Worm (Caenorhabditis elegans) whole organism, L1 larva: ENCODE measurements around the gene srg-29.

Experiments
- C16A3.4 ChIP-seq: fragments of 150-350 bp; optimal IDR thresholded peaks from 2 replicates; lab custom pipeline; 2014; ENCODE audit warnings: missing biosample characterization, missing genetic modification characterization
- C34B4.2 ChIP-seq: sonication (generic microtip); optimal IDR thresholded peaks from 2 replicates; lab custom pipeline; 2017; ENCODE audit warnings: mild to moderate bottlenecking, missing genetic modification characterization, missing compliant biosample characterization
- aha-1 ChIP-seq: fragments of 150-350 bp; optimal IDR thresholded peaks from 2 replicates; lab custom pipeline; 2014; ENCODE audit warnings: missing biosample characterization, missing genetic modification characterization
- alr-1 ChIP-seq: fragments of 200-800 bp; sonication (Bioruptor generic); optimal IDR thresholded peaks from 2 replicates; lab custom pipeline; 2018; ENCODE audit warnings: borderline replicate concordance, mild to moderate bottlenecking, missing genetic modification characterization, missing compliant biosample characterization
- ceh-8 ChIP-seq: fragments of 200-800 bp; sonication (Bioruptor generic); optimal IDR thresholded peaks from 2 replicates; lab custom pipeline; 2018; ENCODE audit warnings: mild to moderate bottlenecking, missing genetic modification characterization, moderate library complexity, missing compliant biosample characterization
- ceh-82 ChIP-seq, 3 experiments: fragments of 150-350 bp in 1 of 3; sonication (generic microtip) in 2 of 3; optimal IDR thresholded peaks; 2 replicates each; lab custom pipeline; 2014 to 2017; ENCODE audit warnings: missing biosample characterization in 3 of 3, missing genetic modification characterization in 3 of 3
- dsc-1 ChIP-seq: sonication (generic microtip); optimal IDR thresholded peaks from 2 replicates; lab custom pipeline; 2016; ENCODE audit warnings: mild to moderate bottlenecking, missing genetic modification characterization, missing compliant biosample characterization
- efl-3 ChIP-seq: fragments of 200-800 bp; sonication (Bioruptor generic); optimal IDR thresholded peaks from 2 replicates; lab custom pipeline; 2018; ENCODE audit warnings: mild to moderate bottlenecking, missing genetic modification characterization, missing compliant biosample characterization
- elt-2 ChIP-seq: sonication (generic microtip); optimal IDR thresholded peaks from 2 replicates; lab custom pipeline; 2016; ENCODE audit warnings: missing genetic modification characterization, mild to moderate bottlenecking, inconsistent platforms, missing compliant biosample characterization, missing genetic modification reagents
- ets-5 ChIP-seq: fragments of 200-800 bp; sonication (Bioruptor generic); IDR thresholded peaks from 2 replicates; pipeline ENCODE4 v1.3.6; 2022; ENCODE audit warnings: missing genetic modification characterization, missing compliant biosample characterization
- fkh-10 ChIP-seq: sonication (generic microtip); optimal IDR thresholded peaks from 2 replicates; lab custom pipeline; 2017; ENCODE audit warnings: missing biosample characterization, missing genetic modification reagents, missing genetic modification characterization
- fkh-8 ChIP-seq: sonication (generic microtip); optimal IDR thresholded peaks from 2 replicates; lab custom pipeline; 2016; ENCODE audit warnings: mild to moderate bottlenecking, missing genetic modification characterization, missing compliant biosample characterization
- hpl-2 ChIP-seq: fragments of 150-350 bp; optimal IDR thresholded peaks from 2 replicates; lab custom pipeline; 2014; ENCODE audit warnings: missing biosample characterization, missing genetic modification reagents, missing genetic modification characterization
- irx-1 ChIP-seq: sonication (generic microtip); optimal IDR thresholded peaks from 2 replicates; lab custom pipeline; 2016; ENCODE audit warnings: missing genetic modification characterization, missing compliant biosample characterization
- isw-1 ChIP-seq: fragments of 200-800 bp; sonication (Bioruptor generic); IDR thresholded peaks from 2 replicates; pipeline ENCODE4 v1.3.6; 2022; ENCODE audit warnings: missing genetic modification characterization, missing compliant biosample characterization
- lin-13 ChIP-seq: fragments of 150-350 bp; optimal IDR thresholded peaks from 2 replicates; lab custom pipeline; 2014; ENCODE audit warnings: missing biosample characterization, missing genetic modification reagents, missing genetic modification characterization
- lsy-2 ChIP-seq, 2 experiments: fragments of 150-350 bp; optimal IDR thresholded peaks; 2 replicates each; lab custom pipeline; 2014; ENCODE audit warnings: missing biosample characterization in 2 of 2, missing genetic modification characterization in 2 of 2
- mep-1 ChIP-seq: fragments of 150-350 bp; optimal IDR thresholded peaks from 2 replicates; lab custom pipeline; 2014; ENCODE audit warnings: missing biosample characterization, missing genetic modification characterization
- nhr-11 ChIP-seq: fragments of 150-350 bp; optimal IDR thresholded peaks from 2 replicates; lab custom pipeline; 2014; ENCODE audit warnings: missing biosample characterization, missing genetic modification characterization
- nhr-12 ChIP-seq: sonication (generic microtip); optimal IDR thresholded peaks from 2 replicates; lab custom pipeline; 2017; ENCODE audit warnings: missing biosample characterization, missing genetic modification characterization
- nhr-19 ChIP-seq: fragments of 200-800 bp; sonication (Bioruptor generic); conservative IDR thresholded peaks from 2 replicates; pipeline ENCODE4 v1.3.6; 2022; ENCODE audit warnings: missing genetic modification characterization, missing compliant biosample characterization
- nhr-28 ChIP-seq: fragments of 150-350 bp; optimal IDR thresholded peaks from 2 replicates; lab custom pipeline; 2014; ENCODE audit warnings: missing biosample characterization, missing genetic modification characterization
- nhr-47 ChIP-seq: sonication (generic microtip); optimal IDR thresholded peaks from 2 replicates; lab custom pipeline; 2016; ENCODE audit warnings: mild to moderate bottlenecking, missing genetic modification characterization, moderate library complexity, missing compliant biosample characterization
- nhr-76 ChIP-seq: sonication (generic microtip); optimal IDR thresholded peaks from 2 replicates; lab custom pipeline; 2017; ENCODE audit warnings: missing biosample characterization, missing genetic modification characterization
- nhr-77 ChIP-seq: fragments of 150-350 bp; optimal IDR thresholded peaks from 2 replicates; lab custom pipeline; 2014; ENCODE audit warnings: missing biosample characterization, missing genetic modification characterization
- nhr-90 ChIP-seq: sonication (generic microtip); optimal IDR thresholded peaks from 2 replicates; lab custom pipeline; 2016; ENCODE audit warnings: mild to moderate bottlenecking, missing genetic modification characterization, missing compliant biosample characterization; ENCODE audit not compliant: poor library complexity
- pag-3 ChIP-seq: sonication (generic microtip); optimal IDR thresholded peaks from 2 replicates; lab custom pipeline; 2017; ENCODE audit warnings: missing genetic modification characterization, mild to moderate bottlenecking, missing compliant biosample characterization, antibody characterized with exemption, borderline replicate concordance; ENCODE audit not compliant: insufficient read depth
- pqm-1 ChIP-seq: sonication (generic microtip); optimal IDR thresholded peaks from 3 replicates; lab custom pipeline; 2017; ENCODE audit warnings: missing biosample characterization, missing genetic modification characterization
- skn-1 ChIP-seq: fragments of 150-350 bp; optimal IDR thresholded peaks from 2 replicates; lab custom pipeline; 2014; ENCODE audit warnings: missing biosample characterization, missing genetic modification characterization
- snpc-4 ChIP-seq: fragments of 150-350 bp; optimal IDR thresholded peaks from 2 replicates; lab custom pipeline; 2014; ENCODE audit warnings: missing biosample characterization, missing genetic modification characterization
- swsn-7 ChIP-seq: sonication (generic microtip); optimal IDR thresholded peaks from 2 replicates; lab custom pipeline; 2016; ENCODE audit warnings: missing genetic modification characterization, missing compliant biosample characterization
- tbx-2 ChIP-seq: sonication (generic microtip); optimal IDR thresholded peaks from 2 replicates; lab custom pipeline; 2016; ENCODE audit warnings: missing genetic modification characterization, missing compliant biosample characterization
- unc-30 ChIP-seq: sonication (generic microtip); optimal IDR thresholded peaks from 2 replicates; lab custom pipeline; 2017; ENCODE audit warnings: missing biosample characterization, missing genetic modification characterization
- unc-62 ChIP-seq: fragments of 150-350 bp; optimal IDR thresholded peaks from 2 replicates; lab custom pipeline; 2014; ENCODE audit warnings: missing biosample characterization, missing genetic modification reagents, missing genetic modification characterization

The srg-29 gene

DNA sequence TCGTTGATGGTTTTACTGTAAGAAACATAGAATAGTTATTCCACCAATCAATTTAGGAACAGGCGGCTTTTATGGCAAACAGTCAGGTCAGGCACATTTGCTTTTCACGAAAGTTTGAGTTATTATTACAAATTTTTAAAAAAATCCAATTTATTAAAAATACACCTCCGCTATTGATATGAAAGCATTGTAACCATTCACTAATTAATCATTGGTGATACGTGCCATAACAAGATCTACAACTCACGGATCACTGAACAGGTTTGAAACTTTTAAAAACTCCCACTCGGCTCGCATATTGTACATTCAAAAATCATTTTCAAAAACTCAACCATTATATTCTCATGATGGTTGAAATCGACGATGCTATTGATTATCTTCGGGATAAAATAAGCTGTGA, 2.5 kb downstream of the srg-29 start, which contains the start of gene srg-27:
srg-27 (plus strand) TSS at position 301 of the 400 bp plus-strand sequence.
- TF ChIP-seq elt-2 (tag; lab: Kevin White, UChicago) (no peak), isw-1 (no peak), fkh-10 (no peak)

DNA sequence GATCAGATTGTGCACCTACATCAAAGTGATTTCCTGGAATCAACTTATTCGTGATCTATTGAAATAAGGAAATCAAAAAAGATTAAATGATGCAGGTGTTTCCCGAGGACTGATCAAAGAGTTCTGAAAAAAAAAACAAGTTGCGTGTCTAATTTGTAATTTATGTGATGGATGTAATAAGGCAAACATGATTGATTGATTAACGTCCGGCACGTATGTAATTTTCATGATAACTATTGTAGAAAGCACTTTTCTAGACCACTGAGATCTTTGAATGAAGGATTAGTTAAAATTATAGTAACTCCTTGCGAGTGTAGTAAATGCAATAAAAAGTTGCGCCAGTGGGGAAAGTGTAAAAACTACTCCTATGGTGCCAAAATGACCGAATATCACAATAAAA, 8.4 kb downstream of the srg-29 start, which contains the start of gene srg-25:
srg-25 (minus strand) TSS at position 101 of the 400 bp plus-strand sequence.
- TF ChIP-seq swsn-7 = no peak
- TF ChIP-seq fkh-8 = peak; percentile 17
- TF ChIP-seq, all 84 proteins: peak for 1

DNA sequence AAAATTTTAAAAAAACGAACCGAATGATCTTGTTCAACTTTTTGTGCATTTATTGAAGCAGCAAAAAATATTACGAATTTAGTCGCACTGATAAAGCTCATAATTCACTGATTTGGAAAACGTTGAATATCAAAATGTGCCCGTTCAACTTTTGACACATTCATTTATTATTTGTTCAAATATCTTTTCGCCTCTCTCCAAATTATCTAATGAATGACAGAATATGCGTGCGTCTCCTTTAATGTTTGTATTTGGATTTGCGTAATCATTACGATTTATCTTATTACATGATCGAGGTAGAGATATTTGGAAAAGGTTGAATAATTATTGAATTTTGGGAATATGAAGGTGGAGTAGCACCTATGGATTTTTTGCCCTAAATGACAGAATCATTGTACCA, 12.5 kb downstream of the srg-29 start, which contains the start of gene T09D3.3:
T09D3.3 (minus strand) TSS at position 101 of the 400 bp plus-strand sequence.
- no peak for TF ChIP-seq irx-1
- no peak for TF ChIP-seq snpc-4 (tag; lab: Kevin White, UChicago)
- no peak for TF ChIP-seq nhr-11 (tag; lab: Kevin White, UChicago)
- no peak for TF ChIP-seq C34B4.2 (tag; lab: Kevin White, UChicago)
- TF ChIP-seq unc-30 = no peak
- TF ChIP-seq C16A3.4 = no peak
- no peak for TF ChIP-seq pag-3 (tag; lab: Kevin White, UChicago)
- TF ChIP-seq mep-1 (tag; lab: Kevin White, UChicago) = no peak
- TF ChIP-seq pqm-1 (tag; lab: Kevin White, UChicago) = no peak
- TF ChIP-seq hpl-2 (GFP tag; lab: Kevin White, UChicago) = no peak
- TF ChIP-seq swsn-7 = no peak
- TF ChIP-seq aha-1 = no peak
- TF ChIP-seq ceh-82 (tag; optimal IDR thresholded peaks at IDR 0.05; lab: Kevin White, UChicago) = no peak
- TF ChIP-seq lsy-2 (tag; optimal IDR thresholded peaks at IDR 0.05; lab: Kevin White, UChicago) = no peak
- TF ChIP-seq nhr-12 = no peak
- TF ChIP-seq skn-1 (tag; lab: Kevin White, UChicago) = no peak
- no peak for TF ChIP-seq nhr-47
- no peak for TF ChIP-seq dsc-1
- no peak for TF ChIP-seq unc-62 (GFP tag; lab: Kevin White, UChicago)
- TF ChIP-seq efl-3 (GFP tag; lab: Kevin White, UChicago) = no peak
- TF ChIP-seq, all 84 proteins: peak for 0

DNA sequence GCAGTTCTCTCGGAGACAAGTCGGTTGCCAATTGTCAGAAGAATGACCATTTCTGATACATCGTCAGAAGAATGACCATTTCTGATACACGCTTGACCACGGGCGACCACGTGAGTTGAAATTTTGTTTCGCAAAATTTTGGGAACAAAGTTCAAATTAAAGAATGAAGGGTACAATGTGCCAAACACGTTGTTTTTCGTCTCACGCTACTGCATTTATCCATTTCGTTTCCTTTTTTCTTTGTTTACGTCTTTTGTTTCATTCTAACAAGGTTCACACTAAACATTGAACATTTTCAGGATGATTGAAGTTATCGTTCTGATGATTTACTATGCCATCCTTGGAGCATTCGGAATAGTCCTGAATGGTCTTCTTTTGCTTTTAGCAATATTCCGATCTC, 14.5 kb downstream of the srg-29 start, which contains the start of gene srd-9:
srd-9 (plus strand) TSS at position 301 of the 400 bp plus-strand sequence.
- TF ChIP-seq ceh-8 (GFP tag; lab: Kevin White, UChicago) = no peak
- no peak for TF ChIP-seq nhr-11 (tag; lab: Kevin White, UChicago)
- TF ChIP-seq nhr-90 (tag; lab: Kevin White, UChicago) = no peak
- TF ChIP-seq tbx-2 (tag; lab: Kevin White, UChicago) = no peak
- no peak for TF ChIP-seq nhr-77 (tag; lab: Kevin White, UChicago)
- TF ChIP-seq skn-1 (tag; lab: Kevin White, UChicago) = no peak
- TF ChIP-seq ets-5 (GFP tag; lab: Robert Waterston, UW) = no peak
- no peak for TF ChIP-seq nhr-28 (tag; lab: Kevin White, UChicago)
- TF ChIP-seq nhr-76 = no peak
- TF ChIP-seq, all 84 proteins: peak for 0

DNA sequence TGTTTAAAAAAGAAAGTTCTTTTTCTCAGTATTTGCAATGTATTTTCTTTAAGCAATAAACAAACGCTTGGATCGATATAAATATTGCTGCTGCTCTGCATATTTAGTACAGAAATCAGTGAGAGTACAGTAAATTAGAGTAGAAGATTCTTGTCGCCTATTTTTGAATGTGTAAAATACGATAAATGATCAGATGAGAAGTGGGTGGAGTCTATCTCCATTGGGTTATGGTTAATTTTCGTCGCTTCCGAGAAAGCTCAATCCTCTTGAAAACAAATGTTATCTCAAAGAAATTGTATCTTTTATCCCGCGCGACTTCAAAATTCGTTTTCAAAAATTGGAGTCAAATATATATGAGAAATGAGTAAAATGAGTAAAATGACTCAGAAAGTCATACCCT, 21.8 kb downstream of the srg-29 start, which contains the start of gene nhr-216:
nhr-216 (minus strand) TSS at position 101 of the 400 bp plus-strand sequence.
- TF ChIP-seq nhr-12 = no peak
- TF ChIP-seq alr-1 (tag; lab: Kevin White, UChicago) = no peak
- no peak for TF ChIP-seq lin-13 (GFP tag; lab: Kevin White, UChicago)
- TF ChIP-seq skn-1 (tag; lab: Kevin White, UChicago) = no peak
- TF ChIP-seq nhr-19 = no peak
